Fruit fly (Drosophila melanogaster) whole organism, wandering third instar larva: Measurements from ENCODE around the gene Lsd-1.

Experiments
- Abd-B ChIP-seq: fragments of >200 bp; optimal IDR thresholded peaks from 2 replicates; lab custom pipeline; 2017; ENCODE audit warnings: missing biosample characterization, missing genetic modification characterization
- CG32264 ChIP-seq: fragments of 200-800 bp; sonication (Bioruptor generic); optimal IDR thresholded peaks from 2 replicates; lab custom pipeline; 2016; ENCODE audit warnings: missing biosample characterization, missing genetic modification characterization
- CG9705 ChIP-seq: fragments of 200-800 bp; sonication (Bioruptor generic); optimal IDR thresholded peaks from 2 replicates; lab custom pipeline; 2018; ENCODE audit warnings: missing biosample characterization, mild to moderate bottlenecking, missing genetic modification characterization
- CrebA ChIP-seq: fragments of 200-800 bp; sonication (Bioruptor generic); optimal IDR thresholded peaks from 2 replicates; lab custom pipeline; 2016; ENCODE audit warnings: missing biosample characterization, mild to moderate bottlenecking, missing genetic modification characterization, borderline replicate concordance
- Dfd ChIP-seq: fragments of >200 bp; optimal IDR thresholded peaks from 2 replicates; lab custom pipeline; 2017; ENCODE audit warnings: missing biosample characterization, missing genetic modification characterization
- Dif ChIP-seq: fragments of 200-275, 200-300 bp; sonication (Bioruptor generic); optimal IDR thresholded peaks from 2 replicates; lab custom pipeline; 2018; ENCODE audit warnings: missing biosample characterization, missing genetic modification characterization; ENCODE audit not compliant: partially characterized antibody
- GATAd ChIP-seq: sonication (Bioruptor generic); optimal IDR thresholded peaks from 2 replicates; lab custom pipeline; 2016; ENCODE audit warnings: missing biosample characterization, missing genetic modification characterization
- HLH106 ChIP-seq: fragments of 200-800 bp; optimal IDR thresholded peaks from 3 replicates; lab custom pipeline; 2019; ENCODE audit warnings: missing biosample characterization, mild to moderate bottlenecking, missing genetic modification characterization, moderate library complexity
- Hnf4 ChIP-seq: fragments of 200-800 bp; sonication (Bioruptor generic); optimal IDR thresholded peaks from 2 replicates; lab custom pipeline; 2016; ENCODE audit warnings: missing biosample characterization, mild to moderate bottlenecking, missing genetic modification characterization
- Hr78 ChIP-seq: fragments of >200 bp; optimal IDR thresholded peaks from 2 replicates; lab custom pipeline; 2017; ENCODE audit warnings: missing biosample characterization, missing genetic modification characterization
- Hr83 ChIP-seq: fragments of 200-300 bp; sonication (Bioruptor generic); optimal IDR thresholded peaks from 2 replicates; lab custom pipeline; 2016; ENCODE audit warnings: missing biosample characterization, mild to moderate bottlenecking, missing genetic modification characterization, moderate library complexity; ENCODE audit not compliant: poor library complexity, severe bottlenecking
- Jra ChIP-seq: sonication (Bioruptor generic); optimal IDR thresholded peaks from 2 replicates; lab custom pipeline; 2016; ENCODE audit warnings: missing biosample characterization, missing genetic modification characterization
- Mio ChIP-seq: sonication (Bioruptor generic); optimal IDR thresholded peaks from 2 replicates; lab custom pipeline; 2016; ENCODE audit warnings: missing biosample characterization, missing genetic modification characterization
- Myc ChIP-seq: fragments of >200 bp; optimal IDR thresholded peaks from 2 replicates; lab custom pipeline; 2017
- N ChIP-seq: fragments of >200 bp; optimal IDR thresholded peaks from 2 replicates; lab custom pipeline; 2018; ENCODE audit warnings: missing biosample characterization, missing external identifiers, missing genetic modification characterization
- OdsH ChIP-seq: fragments of 200-800 bp; sonication (Bioruptor generic); optimal IDR thresholded peaks from 2 replicates; lab custom pipeline; 2016; ENCODE audit warnings: missing biosample characterization, mild to moderate bottlenecking, missing genetic modification characterization
- Rel ChIP-seq, 2 experiments: fragments of 200-800 bp; sonication (Bioruptor generic) in 1 of 2; optimal IDR thresholded peaks; 2 replicates in 1 of 2; 3 replicates in 1 of 2; lab custom pipeline; 2016 to 2019; ENCODE audit warnings: mild to moderate bottlenecking in 2 of 2, missing biosample characterization in 2 of 2, missing genetic modification characterization in 2 of 2, moderate library complexity in 1 of 2
- Sp1 ChIP-seq: fragments of 200-800 bp; sonication (Bioruptor generic); optimal IDR thresholded peaks from 3 replicates; lab custom pipeline; 2019; ENCODE audit warnings: missing biosample characterization, mild to moderate bottlenecking, missing genetic modification characterization, moderate library complexity
- Vsx2 ChIP-seq: fragments of 200-300, 225-300 bp; sonication (Bioruptor generic); optimal IDR thresholded peaks from 2 replicates; lab custom pipeline; 2018; ENCODE audit warnings: missing biosample characterization, missing genetic modification characterization; ENCODE audit not compliant: partially characterized antibody
- br ChIP-seq: fragments of 200-800 bp; sonication (Bioruptor generic); optimal IDR thresholded peaks from 2 replicates; lab custom pipeline; 2016; ENCODE audit warnings: missing biosample characterization, missing genetic modification characterization
- brk ChIP-seq: fragments of 200-800 bp; sonication (Bioruptor generic); optimal IDR thresholded peaks from 2 replicates; lab custom pipeline; 2016; ENCODE audit warnings: missing biosample characterization, mild to moderate bottlenecking, missing genetic modification characterization
- dl ChIP-seq, 2 experiments: fragments of 175-275, 200-275 bp in 1 of 2; fragments of 200-275 bp in 1 of 2; sonication (Bioruptor generic); optimal IDR thresholded peaks; lab custom pipeline; 2018; ENCODE audit warnings: mild to moderate bottlenecking in 2 of 2, missing biosample characterization in 2 of 2, missing genetic modification characterization in 2 of 2, moderate library complexity in 2 of 2; ENCODE audit not compliant: partially characterized antibody in 2 of 2, insufficient read depth in 1 of 2
- dmrt93B ChIP-seq: fragments of 200-800 bp; sonication (Bioruptor generic); optimal IDR thresholded peaks from 2 replicates; lab custom pipeline; 2018; ENCODE audit warnings: missing biosample characterization, mild to moderate bottlenecking, missing genetic modification characterization
- dsf ChIP-seq: sonication (Bioruptor generic); optimal IDR thresholded peaks from 2 replicates; lab custom pipeline; 2016; ENCODE audit warnings: missing biosample characterization, missing genetic modification characterization, borderline replicate concordance
- ey ChIP-seq: fragments of 200-800 bp; sonication (Bioruptor generic); optimal IDR thresholded peaks from 2 replicates; lab custom pipeline; 2016; ENCODE audit warnings: missing biosample characterization, missing genetic modification characterization
- foxo ChIP-seq, 2 experiments: fragments of 200-800 bp; sonication (Bioruptor generic); optimal IDR thresholded peaks; 2 replicates in 1 of 2; 3 replicates in 1 of 2; lab custom pipeline; 2016 to 2017; ENCODE audit warnings: missing biosample characterization in 2 of 2, missing genetic modification characterization in 2 of 2
- fru ChIP-seq: fragments of 200-800 bp; sonication (Bioruptor generic); optimal IDR thresholded peaks from 3 replicates; lab custom pipeline; 2016; ENCODE audit warnings: missing biosample characterization, mild to moderate bottlenecking, missing genetic modification characterization
- h ChIP-seq: fragments of 200-800 bp; sonication (Bioruptor generic); optimal IDR thresholded peaks from 3 replicates; lab custom pipeline; 2016; ENCODE audit warnings: missing biosample characterization, mild to moderate bottlenecking, missing genetic modification characterization
- jim ChIP-seq: fragments of 175-275, 200-325 bp; sonication (Bioruptor generic); optimal IDR thresholded peaks from 2 replicates; lab custom pipeline; 2016; ENCODE audit warnings: missing biosample characterization, mild to moderate bottlenecking, missing genetic modification characterization
- lola ChIP-seq: fragments of >200 bp; optimal IDR thresholded peaks from 2 replicates; lab custom pipeline; 2017; ENCODE audit warnings: missing biosample characterization, missing genetic modification characterization
- pan ChIP-seq: fragments of >200 bp; optimal IDR thresholded peaks from 2 replicates; lab custom pipeline; 2017
- psq ChIP-seq: fragments of 200-800 bp; sonication (Bioruptor generic); optimal IDR thresholded peaks from 3 replicates; lab custom pipeline; 2017; ENCODE audit warnings: missing biosample characterization, mild to moderate bottlenecking, missing genetic modification characterization, moderate library complexity
- rgr ChIP-seq: fragments of 200-800 bp; sonication (Bioruptor generic); optimal IDR thresholded peaks from 3 replicates; lab custom pipeline; 2016; ENCODE audit warnings: missing biosample characterization, mild to moderate bottlenecking, missing genetic modification characterization
- sage ChIP-seq: fragments of 200-800 bp; sonication (Bioruptor generic); optimal IDR thresholded peaks from 2 replicates; lab custom pipeline; 2016; ENCODE audit warnings: missing biosample characterization, mild to moderate bottlenecking, missing genetic modification characterization
- sv ChIP-seq: fragments of 200-800 bp; sonication (Bioruptor generic); optimal IDR thresholded peaks from 3 replicates; lab custom pipeline; 2016; ENCODE audit warnings: missing biosample characterization, missing genetic modification characterization
- tai ChIP-seq: sonication (Bioruptor generic); optimal IDR thresholded peaks from 2 replicates; lab custom pipeline; 2016; ENCODE audit warnings: missing biosample characterization, missing genetic modification characterization
- usp ChIP-seq: fragments of >200 bp; optimal IDR thresholded peaks from 2 replicates; lab custom pipeline; 2017; ENCODE audit warnings: missing biosample characterization, missing genetic modification characterization
- woc ChIP-seq: sonication (Bioruptor generic); optimal IDR thresholded peaks from 2 replicates; lab custom pipeline; 2016; ENCODE audit warnings: missing biosample characterization, mild to moderate bottlenecking, missing genetic modification characterization

The Lsd-1 gene

dm6 chr3R:23782456-23783402 lies 19.1 kb downstream of the Lsd-1 start:
- TF ChIP-seq Dfd, result no peak
- TF ChIP-seq N (GFP tag; lab: Kevin White, UChicago), result no peak
- TF ChIP-seq br (GFP tag; lab: Kevin White, UChicago), result peak; percentile 81
- TF ChIP-seq CrebA (GFP tag; lab: Kevin White, UChicago), result no peak
- no peak for TF ChIP-seq dl (GFP tag; optimal IDR thresholded peaks at IDR 0.05; lab: Kevin White, UChicago; ENCODE audit: insufficient read depth in 1 of 2, partially characterized antibody in 2 of 2)
- peak; percentile 71 for TF ChIP-seq Sp1
- TF ChIP-seq OdsH (GFP tag; lab: Kevin White, UChicago), result peak; percentile 84
- TF ChIP-seq Hr78 (GFP tag; lab: Kevin White, UChicago), result no peak
- peak; percentile 97 for TF ChIP-seq Hr83 (GFP tag; lab: Kevin White, UChicago)
- TF ChIP-seq brk, result no peak
- no peak for TF ChIP-seq usp (GFP tag; lab: Kevin White, UChicago)
- TF ChIP-seq CG32264 (GFP tag; lab: Kevin White, UChicago), result peak; percentile 76
- TF ChIP-seq Rel (GFP tag; optimal IDR thresholded peaks at IDR 0.05; lab: Kevin White, UChicago), result peak; percentile 73
- TF ChIP-seq Rel (tag; optimal IDR thresholded peaks at IDR 0.05; lab: Kevin White, UChicago), result no peak
- TF ChIP-seq Dif (GFP tag; lab: Kevin White, UChicago), result peak; percentile 44
- no peak for TF ChIP-seq Myc (lab: Kevin White, UChicago)
- peak; percentile 84 for TF ChIP-seq Hnf4
- peak; percentile 77 for TF ChIP-seq sv (GFP tag; lab: Kevin White, UChicago)
- TF ChIP-seq jim (GFP tag; lab: Kevin White, UChicago), result no peak
- TF ChIP-seq GATAd (GFP tag; lab: Kevin White, UChicago), result no peak
- peak; percentile 61 for TF ChIP-seq dmrt93B (GFP tag; lab: Kevin White, UChicago)
- TF ChIP-seq fru (GFP tag; lab: Kevin White, UChicago), result peak; percentile 88
- TF ChIP-seq Jra (GFP tag; lab: Kevin White, UChicago), result peak; percentile 66
- peak; percentile 88 for TF ChIP-seq rgr (GFP tag; lab: Kevin White, UChicago)
- peak; percentile 15 for TF ChIP-seq CG9705
- TF ChIP-seq Abd-B, result no peak
- TF ChIP-seq foxo (GFP tag; optimal IDR thresholded peaks at IDR 0.05; lab: Kevin White, UChicago), result peak; percentile 37 to 90
- no peak for TF ChIP-seq lola
- peak; percentile 79 for TF ChIP-seq psq (GFP tag; lab: Kevin White, UChicago)
- peak; percentile 85 for TF ChIP-seq woc (GFP tag; lab: Kevin White, UChicago)
- peak; percentile 90 for TF ChIP-seq ey (GFP tag; lab: Kevin White, UChicago)
- no peak for TF ChIP-seq pan
- no peak for TF ChIP-seq Mio (GFP tag; lab: Kevin White, UChicago)
- TF ChIP-seq h (GFP tag; lab: Kevin White, UChicago), result peak; percentile 91
- TF ChIP-seq sage (GFP tag; lab: Kevin White, UChicago), result no peak
- peak; percentile 47 for TF ChIP-seq dsf (GFP tag; lab: Kevin White, UChicago)
- peak; percentile 75 for TF ChIP-seq HLH106 (tag; lab: Kevin White, UChicago)
- peak; percentile 94 for TF ChIP-seq Vsx2 (GFP tag; lab: Kevin White, UChicago)
- no peak for TF ChIP-seq tai (GFP tag; lab: Kevin White, UChicago)

dm6 chr3R:23783403-23783757 lies 19.7 kb downstream of the Lsd-1 start:
- no peak for TF ChIP-seq CG9705
- no peak for TF ChIP-seq tai (GFP tag; lab: Kevin White, UChicago)
- no peak for TF ChIP-seq fru (GFP tag; lab: Kevin White, UChicago)
- no peak for TF ChIP-seq sage (GFP tag; lab: Kevin White, UChicago)
- no peak for TF ChIP-seq woc (GFP tag; lab: Kevin White, UChicago)
- no peak for TF ChIP-seq OdsH (GFP tag; lab: Kevin White, UChicago)
- TF ChIP-seq dmrt93B (GFP tag; lab: Kevin White, UChicago), result no peak
- TF ChIP-seq Mio (GFP tag; lab: Kevin White, UChicago), result no peak
- TF ChIP-seq Vsx2 (GFP tag; lab: Kevin White, UChicago), result no peak
- TF ChIP-seq ey (GFP tag; lab: Kevin White, UChicago), result no peak
- TF ChIP-seq HLH106 (tag; lab: Kevin White, UChicago), result no peak
- no peak for TF ChIP-seq rgr (GFP tag; lab: Kevin White, UChicago)
- TF ChIP-seq Sp1, result no peak
- TF ChIP-seq Myc (lab: Kevin White, UChicago), result no peak
- no peak for TF ChIP-seq foxo (GFP tag; optimal IDR thresholded peaks at IDR 0.05; lab: Kevin White, UChicago)
- no peak for TF ChIP-seq pan
- no peak for TF ChIP-seq Jra (GFP tag; lab: Kevin White, UChicago)
